Fruit fly (Drosophila melanogaster) whole organism, embryonic: ENCODE data around the gene CheB38b.

ENCODE experiments used
- ATbp ChIP-seq: fragments of 200-800 bp; sonication (Bioruptor generic); optimal IDR thresholded peaks from 2 replicates; lab custom pipeline; 2017; ENCODE audit warnings: missing biosample characterization, mild to moderate bottlenecking, missing genetic modification characterization, missing genetic modification reagents
- Atf-2 ChIP-seq: fragments of 200-800 bp; sonication (Bioruptor generic); optimal IDR thresholded peaks from 2 replicates; lab custom pipeline; 2016; ENCODE audit warnings: missing biosample characterization, missing genetic modification characterization
- CG10654 ChIP-seq: fragments of 200-800 bp; sonication (Bioruptor generic); optimal IDR thresholded peaks from 2 replicates; lab custom pipeline; 2016; ENCODE audit warnings: missing biosample characterization, missing genetic modification characterization
- CG10959 ChIP-seq: fragments of 200-800 bp; sonication (Bioruptor generic); IDR thresholded peaks from 2 replicates; pipeline ENCODE4 v1.3.6; 2022; ENCODE audit warnings: missing biosample characterization, missing genetic modification characterization
- CG10979 ChIP-seq: fragments of 200-800 bp; sonication (Bioruptor generic); optimal IDR thresholded peaks from 2 replicates; lab custom pipeline; 2018; ENCODE audit warnings: missing biosample characterization, mild to moderate bottlenecking, missing genetic modification characterization, moderate library complexity
- CG12155 ChIP-seq: fragments of 200-800 bp; sonication (Bioruptor generic); optimal IDR thresholded peaks from 3 replicates; lab custom pipeline; 2016; ENCODE audit warnings: missing biosample characterization, missing genetic modification characterization
- CG13624 ChIP-seq: fragments of 200-800 bp; sonication (Bioruptor generic); optimal IDR thresholded peaks from 2 replicates; lab custom pipeline; 2016; ENCODE audit warnings: missing biosample characterization, missing genetic modification characterization
- CG14050 ChIP-seq: fragments of 200-800 bp; sonication (Bioruptor generic); IDR thresholded peaks from 3 replicates; pipeline ENCODE4 v1.3.6; 2022; ENCODE audit warnings: missing biosample characterization, missing genetic modification characterization
- CG14710 ChIP-seq: fragments of 200-800 bp; sonication (Bioruptor generic); optimal IDR thresholded peaks from 3 replicates; lab custom pipeline; 2019; ENCODE audit warnings: missing biosample characterization, mild to moderate bottlenecking, missing genetic modification characterization, moderate library complexity
- CG16863 ChIP-seq: fragments of 200-800 bp; sonication (Bioruptor generic); optimal IDR thresholded peaks from 3 replicates; lab custom pipeline; 2016; ENCODE audit warnings: missing biosample characterization, missing genetic modification characterization
- CG17361 ChIP-seq: fragments of 200-800 bp; sonication (Bioruptor generic); IDR thresholded peaks from 3 replicates; pipeline ENCODE4 v1.3.6; 2022; ENCODE audit warnings: missing biosample characterization, missing genetic modification characterization
- CG32532 ChIP-seq: fragments of 200-800 bp; sonication (Bioruptor generic); IDR thresholded peaks from 2 replicates; pipeline ENCODE4 v1.3.6; 2022; ENCODE audit warnings: missing biosample characterization, missing genetic modification characterization
- CG3726 ChIP-seq: fragments of 200-800 bp; sonication (Bioruptor generic); IDR thresholded peaks from 3 replicates; pipeline ENCODE4, ENCODE4 v1.3.6; 2022; ENCODE audit warnings: missing biosample characterization, missing genetic modification characterization
- CG4328 ChIP-seq: fragments of 200-800 bp; sonication (Bioruptor generic); optimal IDR thresholded peaks from 3 replicates; lab custom pipeline; 2017; ENCODE audit warnings: missing biosample characterization, missing genetic modification reagents, missing genetic modification characterization
- CG4854 ChIP-seq: fragments of 200-800 bp; sonication (Bioruptor generic); optimal IDR thresholded peaks from 2 replicates; lab custom pipeline; 2016; ENCODE audit warnings: missing biosample characterization, missing genetic modification characterization, inconsistent platforms
- CG6175 ChIP-seq: fragments of 200-800 bp; sonication (Bioruptor generic); IDR thresholded peaks from 3 replicates; pipeline ENCODE4 v1.3.6; 2022; ENCODE audit warnings: missing biosample characterization, missing genetic modification characterization
- CG6791 ChIP-seq: fragments of 200-800 bp; sonication (Bioruptor generic); IDR thresholded peaks from 3 replicates; pipeline ENCODE4 v1.3.6; 2022; ENCODE audit warnings: missing biosample characterization, missing genetic modification characterization; ENCODE audit not compliant: partially characterized antibody
- CG7987 ChIP-seq: fragments of 200-800 bp; sonication (Bioruptor generic); optimal IDR thresholded peaks from 2 replicates; lab custom pipeline; 2018; ENCODE audit warnings: missing biosample characterization, mild to moderate bottlenecking, missing genetic modification characterization, moderate library complexity
- CG8478 ChIP-seq: fragments of >200 bp; optimal IDR thresholded peaks from 2 replicates; lab custom pipeline; 2018
- CoRest ChIP-seq: fragments of 200-800 bp; sonication (Bioruptor generic); optimal IDR thresholded peaks from 3 replicates; lab custom pipeline; 2018; ENCODE audit warnings: missing biosample characterization, mild to moderate bottlenecking, missing genetic modification characterization, moderate library complexity
- Fer3 ChIP-seq: fragments of 200-800 bp; sonication (Bioruptor generic); optimal IDR thresholded peaks from 2 replicates; lab custom pipeline; 2018; ENCODE audit warnings: missing biosample characterization, mild to moderate bottlenecking, missing genetic modification characterization, moderate library complexity
- HLH54F ChIP-seq: fragments of 200-800 bp; sonication (Bioruptor generic); optimal IDR thresholded peaks from 3 replicates; lab custom pipeline; 2016; ENCODE audit warnings: missing biosample characterization, missing genetic modification characterization
- Hey ChIP-seq: fragments of 200-800 bp; sonication (Bioruptor generic); optimal IDR thresholded peaks from 3 replicates; lab custom pipeline; 2018; ENCODE audit warnings: missing biosample characterization, mild to moderate bottlenecking, missing genetic modification characterization
- Jarid2 ChIP-seq: fragments of 200-800 bp; sonication (Bioruptor generic); optimal IDR thresholded peaks from 3 replicates; lab custom pipeline; 2017; ENCODE audit warnings: mild to moderate bottlenecking, missing biosample characterization, missing genetic modification reagents, missing genetic modification characterization
- Mad ChIP-seq: fragments of 200-800 bp; sonication (Bioruptor generic); optimal IDR thresholded peaks from 2 replicates; lab custom pipeline; 2016; ENCODE audit warnings: missing biosample characterization, missing genetic modification characterization
- Myb ChIP-seq: fragments of 200-800 bp; sonication (Bioruptor generic); optimal IDR thresholded peaks from 2 replicates; lab custom pipeline; 2016; ENCODE audit warnings: missing biosample characterization, missing genetic modification characterization
- Nf-YB ChIP-seq: fragments of 200-800 bp; sonication (Bioruptor generic); optimal IDR thresholded peaks from 3 replicates; lab custom pipeline; 2019; ENCODE audit warnings: missing biosample characterization, mild to moderate bottlenecking, missing genetic modification characterization, moderate library complexity
- Ptx1 ChIP-seq: fragments of 200-800 bp; sonication (Bioruptor generic); IDR thresholded peaks from 2 replicates; pipeline ENCODE4 v1.3.6; 2022; ENCODE audit warnings: missing biosample characterization, missing genetic modification characterization
- Spps ChIP-seq: fragments of 200-800 bp; sonication (Bioruptor generic); optimal IDR thresholded peaks from 2 replicates; lab custom pipeline; 2018; ENCODE audit warnings: missing biosample characterization, mild to moderate bottlenecking, missing genetic modification characterization
- Ssrp ChIP-seq: fragments of 200-800 bp; sonication (Bioruptor generic); optimal IDR thresholded peaks from 2 replicates; lab custom pipeline; 2018; ENCODE audit warnings: missing biosample characterization, mild to moderate bottlenecking, missing genetic modification characterization, moderate library complexity
- az2 ChIP-seq: fragments of 200-800 bp; sonication (Bioruptor generic); optimal IDR thresholded peaks from 3 replicates; lab custom pipeline; 2016; ENCODE audit warnings: missing biosample characterization, missing genetic modification characterization
- bigmax ChIP-seq: fragments of 200-800 bp; sonication (Bioruptor generic); optimal IDR thresholded peaks from 2 replicates; lab custom pipeline; 2018; ENCODE audit warnings: missing biosample characterization, mild to moderate bottlenecking, missing genetic modification characterization
- bowl ChIP-seq: fragments of 200-800 bp; sonication (Bioruptor generic); IDR thresholded peaks from 2 replicates; pipeline ENCODE4 v1.3.6; 2022; ENCODE audit warnings: missing biosample characterization, missing genetic modification characterization
- corto ChIP-seq: fragments of 200-800 bp; sonication (Bioruptor generic); optimal IDR thresholded peaks from 2 replicates; lab custom pipeline; 2016; ENCODE audit warnings: missing biosample characterization, mild to moderate bottlenecking, missing genetic modification characterization, moderate library complexity
- crp ChIP-seq, 2 experiments: fragments of 200-800 bp; sonication (Bioruptor generic); optimal IDR thresholded peaks; 2 replicates in 1 of 2; 3 replicates in 1 of 2; lab custom pipeline; 2017; ENCODE audit warnings: missing biosample characterization in 2 of 2, missing genetic modification characterization in 2 of 2, mild to moderate bottlenecking in 1 of 2, moderate library complexity in 1 of 2
- da ChIP-seq: fragments of 200-800 bp; sonication (Bioruptor generic); optimal IDR thresholded peaks from 2 replicates; lab custom pipeline; 2016; ENCODE audit warnings: missing biosample characterization, missing genetic modification characterization
- dysf ChIP-seq: fragments of 200-800 bp; sonication (Bioruptor generic); IDR thresholded peaks from 3 replicates; pipeline ENCODE4 v1.3.6; 2022; ENCODE audit warnings: missing biosample characterization, missing genetic modification characterization
- esg ChIP-seq: fragments of 200-800 bp; sonication (Bioruptor generic); conservative IDR thresholded peaks from 2 replicates; pipeline ENCODE4 v1.3.6; 2022; ENCODE audit warnings: missing biosample characterization, missing genetic modification characterization
- eve ChIP-seq, 2 experiments: fragments of >200 bp; optimal IDR thresholded peaks; 2 replicates each; lab custom pipeline; 2017; ENCODE audit warnings: missing biosample characterization in 2 of 2, missing genetic modification characterization in 2 of 2
- eyg ChIP-seq: fragments of 200-800 bp; sonication (Bioruptor generic); optimal IDR thresholded peaks from 3 replicates; lab custom pipeline; 2016; ENCODE audit warnings: missing biosample characterization, missing genetic modification characterization
- gcm ChIP-seq: fragments of 200-800 bp; sonication (Bioruptor generic); optimal IDR thresholded peaks from 2 replicates; lab custom pipeline; 2019; ENCODE audit warnings: missing biosample characterization, mild to moderate bottlenecking, missing genetic modification characterization, moderate library complexity
- ham ChIP-seq: fragments of 200-800 bp; sonication (Bioruptor generic); IDR thresholded peaks from 2 replicates; pipeline ENCODE4 v1.3.6; 2022; ENCODE audit warnings: missing biosample characterization, missing genetic modification characterization
- hth ChIP-seq: fragments of >200 bp; optimal IDR thresholded peaks from 2 replicates; lab custom pipeline; 2017; ENCODE audit warnings: inconsistent platforms
- jigr1 ChIP-seq: fragments of 200-800 bp; sonication (Bioruptor generic); IDR thresholded peaks from 3 replicates; pipeline ENCODE4 v1.3.6; 2022; ENCODE audit warnings: missing biosample characterization, missing genetic modification characterization
- jumu ChIP-seq: fragments of 200-800 bp; sonication (Bioruptor generic); optimal IDR thresholded peaks from 3 replicates; lab custom pipeline; 2016; ENCODE audit warnings: missing biosample characterization, missing genetic modification characterization
- lov ChIP-seq, 2 experiments: fragments of 200-800 bp in 1 of 2; fragments of >200 bp in 1 of 2; sonication (Bioruptor generic) in 1 of 2; IDR thresholded peaks in 1 of 2; optimal IDR thresholded peaks in 1 of 2; 2 replicates in 1 of 2; 3 replicates in 1 of 2; pipeline versions ENCODE4 v1.3.6 to Lab custom; 2017 to 2022; ENCODE audit warnings: missing biosample characterization in 1 of 2, missing genetic modification characterization in 1 of 2
- nom ChIP-seq: fragments of 200-800 bp; sonication (Bioruptor generic); optimal IDR thresholded peaks from 2 replicates; lab custom pipeline; 2017; ENCODE audit warnings: missing biosample characterization, missing genetic modification characterization, mild to moderate bottlenecking, moderate library complexity, missing genetic modification reagents
- peb ChIP-seq: fragments of 200-800 bp; sonication (Bioruptor generic); IDR thresholded peaks from 2 replicates; pipeline ENCODE4 v1.3.6; 2022; ENCODE audit warnings: missing biosample characterization, missing genetic modification characterization
- so ChIP-seq: fragments of 200-800 bp; sonication (Bioruptor generic); IDR thresholded peaks from 3 replicates; pipeline ENCODE4 v1.3.6; 2022; ENCODE audit warnings: missing biosample characterization, missing genetic modification characterization
- trem ChIP-seq: fragments of 200-800 bp; optimal IDR thresholded peaks from 3 replicates; lab custom pipeline; 2019; ENCODE audit warnings: missing biosample characterization, mild to moderate bottlenecking, missing genetic modification characterization, moderate library complexity
- wor ChIP-seq: fragments of 200-800 bp; sonication (Bioruptor generic); IDR thresholded peaks from 2 replicates; pipeline ENCODE4 v1.3.6; 2022; ENCODE audit warnings: missing biosample characterization, missing genetic modification characterization

Gene CheB38b

DNA sequence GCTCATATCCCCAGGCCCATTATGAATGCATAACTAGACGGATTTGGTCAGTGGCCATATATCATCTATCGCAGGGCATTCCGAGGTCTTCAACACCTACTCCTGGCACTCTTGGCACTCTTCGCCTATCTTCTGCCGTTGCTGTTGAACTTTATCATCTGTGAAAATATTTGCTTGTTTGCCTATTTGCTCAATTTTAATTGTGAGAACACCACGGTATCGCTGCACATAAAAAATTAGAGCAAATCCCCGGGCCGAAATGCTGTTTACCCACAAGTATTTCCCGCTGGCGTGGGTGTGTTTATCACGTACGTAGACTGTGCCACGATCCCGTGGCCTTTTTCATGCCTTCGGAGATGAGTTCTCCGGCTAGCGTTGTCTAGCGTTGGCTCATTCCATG is 36.3 kb downstream of the CheB38b start (continued):
- TF ChIP-seq CG6791 (no peak), ATbp (GFP tag; lab: Kevin White, UChicago) (peak; percentile 87), CG12155 (no peak), eve (GFP tag; optimal IDR thresholded peaks at IDR 0.05; lab: Kevin White, UChicago) (no peak), corto (GFP tag; lab: Kevin White, UChicago) (no peak), Ssrp (no peak), esg (GFP tag; lab: Robert Waterston, UW) (no peak), CG10654 (GFP tag; lab: Kevin White, UChicago) (peak; percentile 32), CG4328 (peak; percentile 44), ham (GFP tag; lab: Robert Waterston, UW) (peak; percentile 24; the same call in 1 of the 2 replicates), CG6175 (GFP tag; lab: Robert Waterston, UW) (no peak), CG14050 (GFP tag; lab: Robert Waterston, UW) (no peak), Spps (tag; lab: Kevin White, UChicago) (no peak), Atf-2 (GFP tag; lab: Kevin White, UChicago) (peak; percentile 39), Mad (peak; percentile 23), nom (GFP tag; lab: Kevin White, UChicago) (no peak), jigr1 (no peak), CG3726 (GFP tag; lab: Robert Waterston, UW) (peak; percentile 59; the same call in 1 of the 3 replicates), crp (GFP tag; optimal IDR thresholded peaks at IDR 0.05; lab: Kevin White, UChicago) (peak in 1 of 2 experiments; percentile 13), da (GFP tag; lab: Kevin White, UChicago) (no peak), az2 (GFP tag; lab: Kevin White, UChicago) (peak; percentile 16), CG8478 (lab: Kevin White, UChicago) (no peak), Ptx1 (GFP tag; lab: Robert Waterston, UW) (peak; percentile 30; the same call in 1 of the 2 replicates), bigmax (GFP tag; lab: Kevin White, UChicago) (peak; percentile 56), Nf-YB (GFP tag; lab: Kevin White, UChicago) (peak; percentile 51), CoRest (tag; lab: Kevin White, UChicago) (peak; percentile 36), hth (lab: Kevin White, UChicago) (no peak), CG17361 (0 out of 3 replicates have a peak, but pooled peaks have one; percentile 38), eyg (GFP tag; lab: Kevin White, UChicago) (peak; percentile 48), CG4854 (peak; percentile 59), CG10979 (peak; percentile 11), dysf (GFP tag; lab: Robert Waterston, UW) (0 out of 3 replicates have a peak, but pooled peaks have one; percentile 36), Hey (peak; percentile 53), HLH54F (peak; percentile 1), peb (0 out of 2 replicates have a peak, but pooled peaks have one; percentile 28), jumu (GFP tag; lab: Kevin White, UChicago) (peak; percentile 51), lov (optimal IDR thresholded peaks at IDR 0.05; lab: Kevin White, UChicago) (no peak), lov (GFP tag; IDR thresholded peaks at IDR 0.05; lab: Robert Waterston, UW) (no peak), CG16863 (GFP tag; lab: Kevin White, UChicago) (peak; percentile 42), CG10959 (GFP tag; lab: Robert Waterston, UW) (peak; percentile 45; the same call in 1 of the 2 replicates), Jarid2 (peak; percentile 32), CG32532 (0 out of 2 replicates have a peak, but pooled peaks have one; percentile 11), Myb (GFP tag; lab: Kevin White, UChicago) (peak; percentile 4), Fer3 (peak; percentile 57), CG14710 (tag; lab: Kevin White, UChicago) (peak; percentile 56), wor (GFP tag; lab: Robert Waterston, UW) (no peak), bowl (GFP tag; lab: Robert Waterston, UW) (no peak), so (GFP tag; lab: Robert Waterston, UW) (0 out of 3 replicates have a peak, but pooled peaks have one; percentile 30), gcm (GFP tag; lab: Kevin White, UChicago) (peak; percentile 33), trem (no peak), CG13624 (GFP tag; lab: Kevin White, UChicago) (peak; percentile 27), CG7987 (GFP tag; lab: Kevin White, UChicago) (peak; percentile 91)
